Fruit fly (Drosophila melanogaster) Kc167 (cell line): Measurements from ENCODE around the gene cin.

Experiments used
- Myc ChIP-seq: fragments of >200 bp; optimal IDR thresholded peaks from 2 replicates; lab custom pipeline; 2017; ENCODE audit warnings: missing external identifiers
- Sin3A ChIP-seq: fragments of >200 bp; optimal IDR thresholded peaks from 2 replicates; lab custom pipeline; 2018; ENCODE audit warnings: missing external identifiers
- ttk ChIP-seq: sonication (Bioruptor generic); optimal IDR thresholded peaks from 2 replicates; lab custom pipeline; 2017; ENCODE audit warnings: missing external identifiers

dm6 chrX:307384-307783 is 51.9 kb downstream of the cin start, which contains the start of gene CG12470:
- TF ChIP-seq ttk (lab: Kevin White, UChicago) (no peak), Myc (lab: Kevin White, UChicago) (no peak), Sin3A (lab: Kevin White, UChicago) (no peak)
